Fruit fly (Drosophila melanogaster): ENCODE measurements around the gene Coa8.

- peak; percentile 67 for TF ChIP-seq EcR (GFP tag; optimal IDR thresholded peaks at IDR 0.05)
- TF ChIP-seq CG12605 (GFP tag; IDR thresholded peaks at IDR 0.05): peak; percentile 99
- peak; percentile 98 for TF ChIP-seq rn (GFP tag; IDR thresholded peaks at IDR 0.05)
- TF ChIP-seq CG13204 (GFP tag; optimal IDR thresholded peaks at IDR 0.05): peak; percentile 87
- peak; percentile 97 for TF ChIP-seq CG9948 (tag; optimal IDR thresholded peaks at IDR 0.05)
- peak; percentile 98 for TF ChIP-seq CG34367 (tag; optimal IDR thresholded peaks at IDR 0.05)
- TF ChIP-seq Snoo (tag; optimal IDR thresholded peaks at IDR 0.05): peak; percentile 98
- TF ChIP-seq CG4496 (GFP tag; IDR thresholded peaks at IDR 0.05): peak; percentile 100
- TF ChIP-seq CG8301 (tag; optimal IDR thresholded peaks at IDR 0.05): peak; percentile 98
- TF ChIP-seq fd96Ca (GFP tag; IDR thresholded peaks at IDR 0.05): peak; percentile 99
Measured at dm6 chrX:1830396-1831218, 49.5 kb upstream of the Coa8 start.

Data from whole organism, pupa.